Fruit fly (Drosophila melanogaster) Kc167 (cell line): ENCODE measurements around the gene CG44476.

Experiments used
- Myc ChIP-seq: fragments of >200 bp; optimal IDR thresholded peaks from 2 replicates; lab custom pipeline; 2017; ENCODE audit warnings: missing external identifiers
- Sin3A ChIP-seq: fragments of >200 bp; optimal IDR thresholded peaks from 2 replicates; lab custom pipeline; 2018; ENCODE audit warnings: missing external identifiers
- h ChIP-seq: fragments of >200 bp; optimal IDR thresholded peaks from 3 replicates; lab custom pipeline; 2018; ENCODE audit warnings: missing external identifiers
- insv ChIP-seq: fragments of >200 bp; optimal IDR thresholded peaks from 3 replicates; lab custom pipeline; 2018; ENCODE audit warnings: missing external identifiers
- psq ChIP-seq: fragments of >200 bp; optimal IDR thresholded peaks from 2 replicates; lab custom pipeline; 2017; ENCODE audit warnings: missing external identifiers
- ttk ChIP-seq: sonication (Bioruptor generic); optimal IDR thresholded peaks from 2 replicates; lab custom pipeline; 2017; ENCODE audit warnings: missing external identifiers

The CG44476 gene

dm6 chr2L:18125649-18126048 is 12.7 kb upstream of the CG44476 start, which contains the start of gene Grl36b:
Grl36b (minus strand) TSS chr2L:18125749.
- TF ChIP-seq Myc (lab: Kevin White, UChicago) (no peak), psq (lab: Kevin White, UChicago) (no peak), Sin3A (lab: Kevin White, UChicago) (no peak), h (lab: Kevin White, UChicago) (no peak)

- TF ChIP-seq insv (lab: Kevin White, UChicago) (no peak), Myc (lab: Kevin White, UChicago) (no peak), psq (lab: Kevin White, UChicago) (no peak), ttk (lab: Kevin White, UChicago) (no peak), h (lab: Kevin White, UChicago) (no peak), Sin3A (lab: Kevin White, UChicago) (no peak)
Observed at dm6 chr2L:18122920-18123319, 9.9 kb upstream of the CG44476 start.

dm6 chr2L:18122231-18122551 is 9.2 kb upstream of the CG44476 start:
- TF ChIP-seq insv (lab: Kevin White, UChicago) (no peak), Sin3A (lab: Kevin White, UChicago) (no peak), Myc (lab: Kevin White, UChicago) (no peak), ttk (lab: Kevin White, UChicago) (no peak), psq (lab: Kevin White, UChicago) (no peak), h (lab: Kevin White, UChicago) (no peak)

dm6 chr2L:18121367-18122230 is 8.6 kb upstream of the CG44476 start:
- no peak for TF ChIP-seq Myc (lab: Kevin White, UChicago)

dm6 chr2L:18119643-18120042 is 6.7 kb upstream of the CG44476 start, which contains the start of gene CG5758:
CG5758 (plus strand) TSS chr2L:18119995.
- TF ChIP-seq h (lab: Kevin White, UChicago): no peak
- no peak for TF ChIP-seq psq (lab: Kevin White, UChicago)
- TF ChIP-seq ttk (lab: Kevin White, UChicago): no peak
- no peak for TF ChIP-seq insv (lab: Kevin White, UChicago)
- no peak for TF ChIP-seq Sin3A (lab: Kevin White, UChicago)
- no peak for TF ChIP-seq Myc (lab: Kevin White, UChicago)

- no peak for TF ChIP-seq psq (lab: Kevin White, UChicago)
- no peak for TF ChIP-seq h (lab: Kevin White, UChicago)
- TF ChIP-seq ttk (lab: Kevin White, UChicago): no peak
- no peak for TF ChIP-seq insv (lab: Kevin White, UChicago)
- TF ChIP-seq Sin3A (lab: Kevin White, UChicago): no peak
- no peak for TF ChIP-seq Myc (lab: Kevin White, UChicago)
Observed at dm6 chr2L:18115104-18115503, 2.1 kb upstream of the CG44476 start.

- TF ChIP-seq Myc (lab: Kevin White, UChicago) (no peak), h (lab: Kevin White, UChicago) (no peak), psq (lab: Kevin White, UChicago) (no peak), insv (lab: Kevin White, UChicago) (no peak), ttk (lab: Kevin White, UChicago) (no peak), Sin3A (lab: Kevin White, UChicago) (no peak)
Observed at dm6 chr2L:18114176-18114703, 1.3 kb upstream of the CG44476 start, which contains the start of gene CG15152. CG15152 (plus strand) TSS chr2L:18114547.

- TF ChIP-seq insv (lab: Kevin White, UChicago): no peak
- TF ChIP-seq ttk (lab: Kevin White, UChicago): no peak
- TF ChIP-seq psq (lab: Kevin White, UChicago): no peak
- no peak for TF ChIP-seq h (lab: Kevin White, UChicago)
- no peak for TF ChIP-seq Myc (lab: Kevin White, UChicago)
- TF ChIP-seq Sin3A (lab: Kevin White, UChicago): no peak
Observed at dm6 chr2L:18112435-18112834, 544 bp downstream of the CG44476 start.

dm6 chr2L:18096268-18096667 is 16.7 kb downstream of the CG44476 start, which contains the start of gene Slc25A46b:
Slc25A46b (plus strand) TSS chr2L:18096568.
- TF ChIP-seq h (lab: Kevin White, UChicago): no peak
- no peak for TF ChIP-seq Myc (lab: Kevin White, UChicago)
- no peak for TF ChIP-seq ttk (lab: Kevin White, UChicago)
- no peak for TF ChIP-seq psq (lab: Kevin White, UChicago)
- TF ChIP-seq insv (lab: Kevin White, UChicago): no peak
- no peak for TF ChIP-seq Sin3A (lab: Kevin White, UChicago)

- no peak for TF ChIP-seq h (lab: Kevin White, UChicago)
- TF ChIP-seq ttk (lab: Kevin White, UChicago): no peak
- TF ChIP-seq Sin3A (lab: Kevin White, UChicago): no peak
- TF ChIP-seq insv (lab: Kevin White, UChicago): no peak
- TF ChIP-seq Myc (lab: Kevin White, UChicago): no peak
- TF ChIP-seq psq (lab: Kevin White, UChicago): no peak
Observed at dm6 chr2L:18092156-18092555, 20.8 kb downstream of the CG44476 start, which contains the start of gene CG15153. CG15153 (minus strand) TSS chr2L:18092256.

- TF ChIP-seq h (lab: Kevin White, UChicago) (no peak), ttk (lab: Kevin White, UChicago) (no peak), Sin3A (lab: Kevin White, UChicago) (no peak), psq (lab: Kevin White, UChicago) (no peak), insv (lab: Kevin White, UChicago) (no peak)
Observed at dm6 chr2L:18091705-18092104, 21.3 kb downstream of the CG44476 start.
